Worm (Caenorhabditis elegans) whole organism, L1 larva: ENCODE data around the gene gpa-10.

Source experiments
- C16A3.4 ChIP-seq: fragments of 150-350 bp; optimal IDR thresholded peaks from 2 replicates; lab custom pipeline; 2014; ENCODE audit warnings: missing biosample characterization, missing genetic modification characterization
- C34B4.2 ChIP-seq: sonication (generic microtip); optimal IDR thresholded peaks from 2 replicates; lab custom pipeline; 2017; ENCODE audit warnings: mild to moderate bottlenecking, missing genetic modification characterization, missing compliant biosample characterization
- Y116A8C.19 ChIP-seq: sonication (generic microtip); optimal IDR thresholded peaks from 2 replicates; lab custom pipeline; 2016; ENCODE audit warnings: missing compliant biosample characterization, missing genetic modification characterization, borderline replicate concordance
- aha-1 ChIP-seq: fragments of 150-350 bp; optimal IDR thresholded peaks from 2 replicates; lab custom pipeline; 2014; ENCODE audit warnings: missing biosample characterization, missing genetic modification characterization
- alr-1 ChIP-seq: fragments of 200-800 bp; sonication (Bioruptor generic); optimal IDR thresholded peaks from 2 replicates; lab custom pipeline; 2018; ENCODE audit warnings: borderline replicate concordance, mild to moderate bottlenecking, missing genetic modification characterization, missing compliant biosample characterization
- ama-1 ChIP-seq: fragments of 150-350 bp; optimal IDR thresholded peaks from 2 replicates; lab custom pipeline; 2014
- blmp-1 ChIP-seq: fragments of 150-350 bp; optimal IDR thresholded peaks from 2 replicates; lab custom pipeline; 2014; ENCODE audit warnings: missing biosample characterization, missing genetic modification characterization
- ceh-8 ChIP-seq: fragments of 200-800 bp; sonication (Bioruptor generic); optimal IDR thresholded peaks from 2 replicates; lab custom pipeline; 2018; ENCODE audit warnings: mild to moderate bottlenecking, missing genetic modification characterization, moderate library complexity, missing compliant biosample characterization
- ceh-88 ChIP-seq: fragments of 200-800 bp; sonication (Bioruptor generic); IDR thresholded peaks from 2 replicates; pipeline ENCODE4 v1.3.6; 2022; ENCODE audit warnings: missing genetic modification characterization, missing compliant biosample characterization
- ceh-90 ChIP-seq: sonication (generic microtip); optimal IDR thresholded peaks from 2 replicates; lab custom pipeline; 2016; ENCODE audit warnings: missing genetic modification characterization, missing compliant biosample characterization
- efl-1 ChIP-seq, 4 experiments: fragments of 150-350 bp; optimal IDR thresholded peaks in 3 of 4; peaks in 1 of 4; 1 replicate in 1 of 4; 2 replicates in 3 of 4; lab custom pipeline; 2014; ENCODE audit warnings: missing biosample characterization in 2 of 4, missing genetic modification characterization in 2 of 4, missing genetic modification reagents in 2 of 4
- efl-3 ChIP-seq: fragments of 200-800 bp; sonication (Bioruptor generic); optimal IDR thresholded peaks from 2 replicates; lab custom pipeline; 2018; ENCODE audit warnings: mild to moderate bottlenecking, missing genetic modification characterization, missing compliant biosample characterization
- ets-5 ChIP-seq: fragments of 200-800 bp; sonication (Bioruptor generic); IDR thresholded peaks from 2 replicates; pipeline ENCODE4 v1.3.6; 2022; ENCODE audit warnings: missing genetic modification characterization, missing compliant biosample characterization
- fos-1 ChIP-seq: fragments of 150-350 bp; optimal IDR thresholded peaks from 2 replicates; lab custom pipeline; 2014; ENCODE audit warnings: missing biosample characterization, missing genetic modification characterization
- grh-1 ChIP-seq: fragments of 200-800 bp; sonication (Bioruptor generic); IDR thresholded peaks from 2 replicates; pipeline ENCODE4 v1.3.6; 2022; ENCODE audit warnings: missing genetic modification reagents, missing genetic modification characterization, missing compliant biosample characterization
- hlh-17 ChIP-seq: fragments of 200-800 bp; sonication (Bioruptor generic); optimal IDR thresholded peaks from 2 replicates; lab custom pipeline; 2018; ENCODE audit warnings: missing genetic modification characterization, mild to moderate bottlenecking, missing compliant biosample characterization, moderate library complexity, borderline replicate concordance
- irx-1 ChIP-seq: sonication (generic microtip); optimal IDR thresholded peaks from 2 replicates; lab custom pipeline; 2016; ENCODE audit warnings: missing genetic modification characterization, missing compliant biosample characterization
- jun-1 ChIP-seq: fragments of 150-350 bp; optimal IDR thresholded peaks from 2 replicates; lab custom pipeline; 2014; ENCODE audit warnings: missing biosample characterization, missing genetic modification reagents, missing genetic modification characterization
- lin-13 ChIP-seq: fragments of 150-350 bp; optimal IDR thresholded peaks from 2 replicates; lab custom pipeline; 2014; ENCODE audit warnings: missing biosample characterization, missing genetic modification reagents, missing genetic modification characterization
- lin-39 ChIP-seq: fragments of 150-350 bp; optimal IDR thresholded peaks from 2 replicates; lab custom pipeline; 2014; ENCODE audit warnings: missing biosample characterization, missing genetic modification reagents, missing genetic modification characterization
- mep-1 ChIP-seq: fragments of 150-350 bp; optimal IDR thresholded peaks from 2 replicates; lab custom pipeline; 2014; ENCODE audit warnings: missing biosample characterization, missing genetic modification characterization
- nhr-28 ChIP-seq: fragments of 150-350 bp; optimal IDR thresholded peaks from 2 replicates; lab custom pipeline; 2014; ENCODE audit warnings: missing biosample characterization, missing genetic modification characterization
- nhr-77 ChIP-seq: fragments of 150-350 bp; optimal IDR thresholded peaks from 2 replicates; lab custom pipeline; 2014; ENCODE audit warnings: missing biosample characterization, missing genetic modification characterization
- nhr-84 ChIP-seq: sonication (generic microtip); optimal IDR thresholded peaks from 2 replicates; lab custom pipeline; 2017; ENCODE audit warnings: missing biosample characterization, missing genetic modification characterization
- pax-3 ChIP-seq: fragments of 200-800 bp; sonication (Bioruptor generic); optimal IDR thresholded peaks from 2 replicates; lab custom pipeline; 2018; ENCODE audit warnings: mild to moderate bottlenecking, missing genetic modification characterization, moderate library complexity, missing compliant biosample characterization
- rnt-1 ChIP-seq: sonication (generic microtip); optimal IDR thresholded peaks from 2 replicates; lab custom pipeline; 2016; ENCODE audit warnings: mild to moderate bottlenecking, missing genetic modification characterization, moderate library complexity, missing compliant biosample characterization
- sox-4 ChIP-seq: sonication (generic microtip); optimal IDR thresholded peaks from 2 replicates; lab custom pipeline; 2016; ENCODE audit warnings: missing genetic modification characterization, missing compliant biosample characterization
- sptf-1 ChIP-seq: fragments of 150-350 bp; optimal IDR thresholded peaks from 2 replicates; lab custom pipeline; 2014; ENCODE audit warnings: missing biosample characterization, missing genetic modification characterization
- swsn-7 ChIP-seq: sonication (generic microtip); optimal IDR thresholded peaks from 2 replicates; lab custom pipeline; 2016; ENCODE audit warnings: missing genetic modification characterization, missing compliant biosample characterization
- tbx-2 ChIP-seq: sonication (generic microtip); optimal IDR thresholded peaks from 2 replicates; lab custom pipeline; 2016; ENCODE audit warnings: missing genetic modification characterization, missing compliant biosample characterization
- unc-62 ChIP-seq: fragments of 150-350 bp; optimal IDR thresholded peaks from 2 replicates; lab custom pipeline; 2014; ENCODE audit warnings: missing biosample characterization, missing genetic modification reagents, missing genetic modification characterization
- zag-1 ChIP-seq: fragments of 150-350 bp; optimal IDR thresholded peaks from 2 replicates; lab custom pipeline; 2014; ENCODE audit warnings: missing biosample characterization, missing genetic modification characterization
- ztf-11 ChIP-seq, 2 experiments: sonication (generic microtip); optimal IDR thresholded peaks; 2 replicates each; lab custom pipeline; 2016 to 2017; ENCODE audit warnings: missing genetic modification characterization in 2 of 2, missing biosample characterization in 1 of 2, missing compliant biosample characterization in 1 of 2
- ztf-4 ChIP-seq: fragments of 150-350 bp; optimal IDR thresholded peaks from 2 replicates; lab custom pipeline; 2014; ENCODE audit warnings: missing biosample characterization, missing genetic modification characterization

Gene gpa-10

ce11 chrV:6874735-6875134 lies 20.1 kb upstream of the gpa-10 start:
- TF ChIP-seq rnt-1 (tag; lab: Kevin White, UChicago), result peak; percentile 23
- TF ChIP-seq C34B4.2 (tag; lab: Kevin White, UChicago), result no peak

- TF ChIP-seq nhr-77 (tag; lab: Kevin White, UChicago) (no peak), ceh-88 (GFP tag; lab: Robert Waterston, UW) (no peak), nhr-28 (no peak), sox-4 (no peak), zag-1 (tag; lab: Kevin White, UChicago) (no peak), mep-1 (tag; lab: Kevin White, UChicago) (no peak), lin-13 (GFP tag; lab: Kevin White, UChicago) (no peak), ets-5 (no peak), blmp-1 (no peak), ceh-8 (no peak), ama-1 (no peak), nhr-84 (no peak), efl-1 (optimal IDR thresholded peaks at IDR 0.05; lab: Kevin White, UChicago) (no peak), efl-1 (GFP tag; optimal IDR thresholded peaks at IDR 0.05 in 1 of 2; lab: Kevin White, UChicago) (no peak), aha-1 (tag; lab: Kevin White, UChicago) (no peak), jun-1 (tag; lab: Kevin White, UChicago) (no peak), alr-1 (tag; lab: Kevin White, UChicago) (no peak), pax-3 (tag; lab: Kevin White, UChicago) (no peak), sptf-1 (no peak), grh-1 (GFP tag; lab: Robert Waterston, UW) (no peak)
Observed at ce11 chrV:6870004-6870403, 15.4 kb upstream of the gpa-10 start, which contains the start of gene frpr-18. TSS of gene frpr-18 (plus strand) at chrV:6870304.

- TF ChIP-seq mep-1 (tag; lab: Kevin White, UChicago), result no peak
- TF ChIP-seq irx-1 (tag; lab: Kevin White, UChicago), result no peak
- no peak for TF ChIP-seq ztf-4
- no peak for TF ChIP-seq ama-1
- TF ChIP-seq tbx-2 (tag; lab: Kevin White, UChicago), result no peak
- no peak for TF ChIP-seq unc-62 (GFP tag; lab: Kevin White, UChicago)
- no peak for TF ChIP-seq swsn-7 (tag; lab: Kevin White, UChicago)
- TF ChIP-seq hlh-17 (GFP tag; lab: Kevin White, UChicago), result no peak
- no peak for TF ChIP-seq efl-3 (GFP tag; lab: Kevin White, UChicago)
- no peak for TF ChIP-seq ceh-90 (tag; lab: Kevin White, UChicago)
- no peak for TF ChIP-seq Y116A8C.19 (tag; lab: Kevin White, UChicago)
- no peak for TF ChIP-seq lin-39 (tag; lab: Kevin White, UChicago)
- TF ChIP-seq fos-1 (tag; lab: Kevin White, UChicago), result no peak
Observed at ce11 chrV:6846507-6846906, 8.1 kb downstream of the gpa-10 start, which contains the start of gene lgc-54. TSS of gene lgc-54 (minus strand) at chrV:6846607.

ce11 chrV:6842437-6842836 lies 12.2 kb downstream of the gpa-10 start, which contains the start of gene T15B7.1:
TSS of gene T15B7.1 (plus strand) at chrV:6842737.
- TF ChIP-seq C16A3.4 (tag; lab: Kevin White, UChicago), result no peak
- no peak for TF ChIP-seq ztf-11 (tag; optimal IDR thresholded peaks at IDR 0.05; lab: Kevin White, UChicago)
- TF ChIP-seq sox-4, result no peak
- TF ChIP-seq efl-1 (optimal IDR thresholded peaks at IDR 0.05; lab: Kevin White, UChicago), result no peak
- peak in 1 of 2 experiments; percentile 25 for TF ChIP-seq efl-1 (GFP tag; optimal IDR thresholded peaks at IDR 0.05 in 1 of 2; lab: Kevin White, UChicago)

- TF ChIP-seq efl-1 (optimal IDR thresholded peaks at IDR 0.05; lab: Kevin White, UChicago), result no peak
- peak in 1 of 2 experiments; percentile 89 for TF ChIP-seq efl-1 (GFP tag; optimal IDR thresholded peaks at IDR 0.05 in 1 of 2; lab: Kevin White, UChicago)
- TF ChIP-seq rnt-1 (tag; lab: Kevin White, UChicago), result no peak
Observed at ce11 chrV:6839008-6839407, 15.6 kb downstream of the gpa-10 start, which contains the start of gene hpo-8. TSS of gene hpo-8 (plus strand) at chrV:6839289.
